Worm (Caenorhabditis elegans) whole organism, L1 larva: ENCODE measurements around the gene pho-7.

ENCODE experiments used
- aly-2 ChIP-seq: fragments of 150-350 bp; optimal IDR thresholded peaks from 2 replicates; lab custom pipeline; 2014; ENCODE audit warnings: missing biosample characterization, missing genetic modification characterization
- fkh-4 ChIP-seq: sonication (generic microtip); optimal IDR thresholded peaks from 2 replicates; lab custom pipeline; 2016; ENCODE audit warnings: missing compliant biosample characterization, missing genetic modification characterization, borderline replicate concordance
- nhr-47 ChIP-seq: sonication (generic microtip); optimal IDR thresholded peaks from 2 replicates; lab custom pipeline; 2016; ENCODE audit warnings: mild to moderate bottlenecking, missing genetic modification characterization, moderate library complexity, missing compliant biosample characterization
- pqm-1 ChIP-seq: sonication (generic microtip); optimal IDR thresholded peaks from 3 replicates; lab custom pipeline; 2017; ENCODE audit warnings: missing biosample characterization, missing genetic modification characterization

DNA sequence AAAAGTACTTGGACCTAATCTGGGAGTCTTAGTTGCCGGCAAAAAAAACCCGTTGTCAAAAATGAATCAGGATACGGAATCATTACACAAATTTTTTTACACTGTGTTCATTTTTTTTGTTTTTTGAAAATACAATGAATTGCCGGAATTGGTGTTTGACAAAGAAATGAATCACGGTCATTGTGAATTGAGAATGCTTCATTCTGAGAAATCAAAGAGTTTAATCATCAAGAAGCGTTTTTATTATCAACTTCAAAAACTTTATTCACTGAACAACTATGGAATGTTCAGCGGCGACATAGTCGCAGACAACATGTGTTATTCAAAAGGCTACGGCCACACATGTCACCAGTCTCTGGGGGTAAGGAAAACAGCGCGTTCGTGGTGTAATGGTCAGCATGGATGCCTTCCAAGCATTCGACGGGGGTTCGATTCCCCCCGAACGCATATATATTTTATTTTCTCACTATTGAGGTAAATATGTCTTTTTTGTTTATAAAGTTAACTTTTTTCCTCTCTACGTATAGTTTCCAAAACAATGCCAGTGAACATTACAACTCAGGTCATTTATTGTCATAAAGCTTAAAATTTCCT is 22.4 kb upstream of the pho-7 start, which contains the start of gene nas-10:
- no peak for TF ChIP-seq nhr-47 (tag; lab: Kevin White, UChicago)
- no peak for TF ChIP-seq fkh-4
- no peak for TF ChIP-seq pqm-1 (tag; lab: Kevin White, UChicago)
- TF ChIP-seq aly-2 (tag; lab: Kevin White, UChicago) = no peak
